Fruit fly (Drosophila melanogaster) whole organism, adult: ENCODE results near the gene lcs.
A peak's percentile ranks its signal among the peaks of the same experiment; 100 is the strongest.

Experiments
- bab1 ChIP-seq: fragments of 200-800 bp; sonication (Bioruptor generic); optimal IDR thresholded peaks from 3 replicates; lab custom pipeline; 2019; ENCODE audit warnings: missing biosample characterization, mild to moderate bottlenecking, missing genetic modification characterization, moderate library complexity
- tj ChIP-seq: fragments of 200-800 bp; sonication (Bioruptor generic); optimal IDR thresholded peaks from 3 replicates; lab custom pipeline; 2017; ENCODE audit warnings: missing biosample characterization, mild to moderate bottlenecking, missing genetic modification characterization, moderate library complexity

- TF ChIP-seq tj (GFP tag; lab: Kevin White, UChicago) = peak; percentile 96
- peak; percentile 99 for TF ChIP-seq bab1
Measured at dm6 chrX:21367363-21368072, 29.6 kb downstream of the lcs start.
